Worm (Caenorhabditis elegans): Measurements from ENCODE around the gene glb-17.
A peak's percentile ranks its signal among the peaks of the same experiment; 100 is the strongest.

ce11 chrX:9552404-9552803, 24.4 kb downstream of the glb-17 start:
- TF ChIP-seq nhr-11 (tag; optimal IDR thresholded peaks at IDR 0.05) (no peak), ceh-28 (tag; optimal IDR thresholded peaks at IDR 0.05) (no peak), skn-1 (tag; optimal IDR thresholded peaks at IDR 0.05) (no peak), ama-1 (optimal IDR thresholded peaks at IDR 0.05) (peak; percentile 48), ztf-11 (tag; optimal IDR thresholded peaks at IDR 0.05) (no peak), nhr-76 (tag; optimal IDR thresholded peaks at IDR 0.05) (no peak), nhr-12 (tag; optimal IDR thresholded peaks at IDR 0.05) (no peak), fkh-10 (GFP tag; optimal IDR thresholded peaks at IDR 0.05) (no peak), unc-62 (GFP tag; optimal IDR thresholded peaks at IDR 0.05) (no peak), pha-4 (tag; optimal IDR thresholded peaks at IDR 0.05) (peak; percentile 20), nhr-28 (tag; optimal IDR thresholded peaks at IDR 0.05) (no peak), nhr-43 (tag; optimal IDR thresholded peaks at IDR 0.05; ENCODE audit: poor library complexity, severe bottlenecking) (no peak), R02D3.7 (tag; optimal IDR thresholded peaks at IDR 0.05) (no peak), nhr-237 (tag; optimal IDR thresholded peaks at IDR 0.05) (no peak)

Data from whole organism, L3 larva.